Worm (Caenorhabditis elegans) whole organism, young adult: ENCODE measurements around the gene gst-1.

ENCODE experiments used
- F57A8.1 ChIP-seq: fragments of 200-800 bp; sonication (Bioruptor generic); optimal IDR thresholded peaks from 2 replicates; lab custom pipeline; 2018; ENCODE audit warnings: mild to moderate bottlenecking, missing genetic modification characterization, moderate library complexity, missing compliant biosample characterization
- ZK185.1 ChIP-seq: sonication (generic microtip); optimal IDR thresholded peaks from 2 replicates; lab custom pipeline; 2016; ENCODE audit warnings: mild to moderate bottlenecking, missing genetic modification characterization, missing compliant biosample characterization; ENCODE audit not compliant: poor library complexity, severe bottlenecking
- aptf-2 ChIP-seq: fragments of 200-800 bp; sonication (Bioruptor generic); conservative IDR thresholded peaks from 2 replicates; pipeline ENCODE4 v1.3.6; 2022; ENCODE audit warnings: missing genetic modification reagents, missing genetic modification characterization, missing compliant biosample characterization

- TF ChIP-seq ZK185.1 (tag; lab: Kevin White, UChicago) (no peak), F57A8.1 (GFP tag; lab: Kevin White, UChicago) (no peak), aptf-2 (GFP tag; lab: Robert Waterston, UW) (no peak)
Measured at ce11 chrIII:9091392-9092291, 32.5 kb downstream of the gst-1 start, which contains the start of gene glp-1.
